Fruit fly (Drosophila melanogaster) whole organism, embryonic: ENCODE results near the gene RpS29.

Experiments
- Antp ChIP-seq: fragments of 200-800 bp; sonication (Bioruptor generic); optimal IDR thresholded peaks from 3 replicates; lab custom pipeline; 2016; ENCODE audit warnings: missing biosample characterization, missing genetic modification characterization
- Asciz ChIP-seq: fragments of 200-800 bp; sonication (Bioruptor generic); optimal IDR thresholded peaks from 2 replicates; lab custom pipeline; 2017; ENCODE audit warnings: missing biosample characterization, mild to moderate bottlenecking, missing genetic modification characterization, missing genetic modification reagents
- Bteb2 ChIP-seq: fragments of 200-800 bp; sonication (Bioruptor generic); optimal IDR thresholded peaks from 2 replicates; lab custom pipeline; 2016; ENCODE audit warnings: missing biosample characterization, missing genetic modification characterization
- CG10431 ChIP-seq: fragments of 200-800 bp; sonication (Bioruptor generic); optimal IDR thresholded peaks from 3 replicates; lab custom pipeline; 2018; ENCODE audit warnings: missing biosample characterization, mild to moderate bottlenecking, missing genetic modification characterization
- CG12391 ChIP-seq: fragments of 200-800 bp; sonication (Bioruptor generic); optimal IDR thresholded peaks from 3 replicates; lab custom pipeline; 2018; ENCODE audit warnings: missing biosample characterization, mild to moderate bottlenecking, missing genetic modification characterization, moderate library complexity
- CG13424 ChIP-seq: fragments of 200-800 bp; sonication (Bioruptor generic); optimal IDR thresholded peaks from 2 replicates; lab custom pipeline; 2019; ENCODE audit warnings: missing biosample characterization, mild to moderate bottlenecking, missing genetic modification characterization, moderate library complexity
- CG14710 ChIP-seq: fragments of 200-800 bp; sonication (Bioruptor generic); optimal IDR thresholded peaks from 3 replicates; lab custom pipeline; 2019; ENCODE audit warnings: missing biosample characterization, mild to moderate bottlenecking, missing genetic modification characterization, moderate library complexity
- CG15601 ChIP-seq: fragments of 200-800 bp; sonication (Bioruptor generic); optimal IDR thresholded peaks from 3 replicates; lab custom pipeline; 2019; ENCODE audit warnings: missing biosample characterization, mild to moderate bottlenecking, missing genetic modification characterization, moderate library complexity
- CG16813 ChIP-seq: fragments of 200-800 bp; sonication (Bioruptor generic); IDR thresholded peaks from 3 replicates; pipeline ENCODE4 v1.3.6; 2022; ENCODE audit warnings: missing biosample characterization, missing genetic modification characterization; ENCODE audit not compliant: partially characterized antibody
- CG16815 ChIP-seq: fragments of 200-800 bp; sonication (Bioruptor generic); optimal IDR thresholded peaks from 3 replicates; lab custom pipeline; 2017; ENCODE audit warnings: missing biosample characterization, mild to moderate bottlenecking, missing genetic modification characterization
- CG16863 ChIP-seq: fragments of 200-800 bp; sonication (Bioruptor generic); optimal IDR thresholded peaks from 3 replicates; lab custom pipeline; 2016; ENCODE audit warnings: missing biosample characterization, missing genetic modification characterization
- CG18619 ChIP-seq: fragments of 200-800 bp; sonication (Bioruptor generic); optimal IDR thresholded peaks from 3 replicates; lab custom pipeline; 2017; ENCODE audit warnings: missing biosample characterization, mild to moderate bottlenecking, missing genetic modification characterization
- CG18764 ChIP-seq: fragments of 200-800 bp; sonication (Bioruptor generic); optimal IDR thresholded peaks from 3 replicates; lab custom pipeline; 2016; ENCODE audit warnings: missing biosample characterization, missing genetic modification characterization
- CG2202 ChIP-seq: fragments of 200-800 bp; sonication (Bioruptor generic); optimal IDR thresholded peaks from 2 replicates; lab custom pipeline; 2018; ENCODE audit warnings: missing biosample characterization, mild to moderate bottlenecking, missing genetic modification characterization
- CG2875 ChIP-seq: fragments of 200-800 bp; sonication (Bioruptor generic); optimal IDR thresholded peaks from 2 replicates; lab custom pipeline; 2017; ENCODE audit warnings: missing biosample characterization, mild to moderate bottlenecking, missing genetic modification characterization, missing genetic modification reagents
- CG30403 ChIP-seq: fragments of 200-800 bp; sonication (Bioruptor generic); optimal IDR thresholded peaks from 3 replicates; lab custom pipeline; 2016; ENCODE audit warnings: missing biosample characterization, missing genetic modification characterization
- CG31388 ChIP-seq: fragments of 200-800 bp; sonication (Bioruptor generic); optimal IDR thresholded peaks from 2 replicates; lab custom pipeline; 2016; ENCODE audit warnings: missing biosample characterization, missing genetic modification characterization
- CG31441 ChIP-seq: fragments of 200-800 bp; sonication (Bioruptor generic); IDR thresholded peaks from 2 replicates; pipeline ENCODE4 v1.3.6; 2022; ENCODE audit warnings: missing biosample characterization, missing genetic modification characterization
- CG33213 ChIP-seq: fragments of 200-800 bp; sonication (Bioruptor generic); optimal IDR thresholded peaks from 3 replicates; lab custom pipeline; 2016; ENCODE audit warnings: missing biosample characterization, missing genetic modification characterization
- CG4328 ChIP-seq: fragments of 200-800 bp; sonication (Bioruptor generic); optimal IDR thresholded peaks from 3 replicates; lab custom pipeline; 2017; ENCODE audit warnings: missing biosample characterization, missing genetic modification reagents, missing genetic modification characterization
- CG4424 ChIP-seq: fragments of 200-800 bp; sonication (Bioruptor generic); optimal IDR thresholded peaks from 3 replicates; lab custom pipeline; 2016; ENCODE audit warnings: missing biosample characterization, missing genetic modification characterization
- CG4730 ChIP-seq: fragments of 200-800 bp; sonication (Bioruptor generic); IDR thresholded peaks from 2 replicates; pipeline ENCODE4 v1.3.6; 2022; ENCODE audit warnings: missing biosample characterization, missing genetic modification characterization
- CG4854 ChIP-seq: fragments of 200-800 bp; sonication (Bioruptor generic); optimal IDR thresholded peaks from 2 replicates; lab custom pipeline; 2016; ENCODE audit warnings: missing biosample characterization, missing genetic modification characterization, inconsistent platforms
- CG8359 ChIP-seq: fragments of 200-800 bp; sonication (Bioruptor generic); optimal IDR thresholded peaks from 2 replicates; lab custom pipeline; 2017; ENCODE audit warnings: missing biosample characterization, mild to moderate bottlenecking, missing genetic modification characterization, borderline replicate concordance
- CHES-1-like ChIP-seq: fragments of 200-800 bp; sonication (Bioruptor generic); optimal IDR thresholded peaks from 2 replicates; lab custom pipeline; 2016; ENCODE audit warnings: missing biosample characterization, missing genetic modification characterization
- Dek ChIP-seq: fragments of 200-800 bp; sonication (Bioruptor generic); optimal IDR thresholded peaks from 3 replicates; lab custom pipeline; 2019; ENCODE audit warnings: missing biosample characterization, mild to moderate bottlenecking, missing genetic modification characterization, moderate library complexity
- HLH54F ChIP-seq: fragments of 200-800 bp; sonication (Bioruptor generic); optimal IDR thresholded peaks from 3 replicates; lab custom pipeline; 2016; ENCODE audit warnings: missing biosample characterization, missing genetic modification characterization
- Hr3 ChIP-seq: fragments of 200-800 bp; sonication (Bioruptor generic); optimal IDR thresholded peaks from 3 replicates; lab custom pipeline; 2016; ENCODE audit warnings: missing biosample characterization, missing genetic modification characterization
- Myb ChIP-seq: fragments of 200-800 bp; sonication (Bioruptor generic); optimal IDR thresholded peaks from 2 replicates; lab custom pipeline; 2016; ENCODE audit warnings: missing biosample characterization, missing genetic modification characterization
- Oli ChIP-seq: fragments of 200-800 bp; sonication (Bioruptor generic); optimal IDR thresholded peaks from 2 replicates; lab custom pipeline; 2018; ENCODE audit warnings: missing biosample characterization, mild to moderate bottlenecking, missing genetic modification characterization, moderate library complexity
- PHDP ChIP-seq: fragments of 200-800 bp; sonication (Bioruptor generic); optimal IDR thresholded peaks from 3 replicates; lab custom pipeline; 2018; ENCODE audit warnings: missing biosample characterization, mild to moderate bottlenecking, missing genetic modification characterization, moderate library complexity
- Rx ChIP-seq: fragments of 200-800 bp; sonication (Bioruptor generic); IDR thresholded peaks from 2 replicates; pipeline ENCODE4 v1.3.6; 2022; ENCODE audit warnings: missing biosample characterization, missing genetic modification characterization
- Sry-β ChIP-seq: fragments of 200-800 bp; sonication (Bioruptor generic); optimal IDR thresholded peaks from 2 replicates; lab custom pipeline; 2018; ENCODE audit warnings: missing biosample characterization, mild to moderate bottlenecking, missing genetic modification characterization, moderate library complexity
- btn ChIP-seq: fragments of 200-800 bp; sonication (Bioruptor generic); optimal IDR thresholded peaks from 2 replicates; lab custom pipeline; 2016; ENCODE audit warnings: missing biosample characterization, missing genetic modification characterization
- crc ChIP-seq: fragments of 200-800 bp; sonication (Bioruptor generic); optimal IDR thresholded peaks from 2 replicates; lab custom pipeline; 2016; ENCODE audit warnings: missing biosample characterization, missing genetic modification characterization
- eve ChIP-seq, 2 experiments: fragments of >200 bp; optimal IDR thresholded peaks; 2 replicates each; lab custom pipeline; 2017; ENCODE audit warnings: missing biosample characterization in 2 of 2, missing genetic modification characterization in 2 of 2
- ftz-f1 ChIP-seq: fragments of 200-800 bp; sonication (Bioruptor generic); optimal IDR thresholded peaks from 2 replicates; lab custom pipeline; 2016; ENCODE audit warnings: missing biosample characterization, missing genetic modification characterization
- gcm ChIP-seq: fragments of 200-800 bp; sonication (Bioruptor generic); optimal IDR thresholded peaks from 2 replicates; lab custom pipeline; 2019; ENCODE audit warnings: missing biosample characterization, mild to moderate bottlenecking, missing genetic modification characterization, moderate library complexity
- ham ChIP-seq: fragments of 200-800 bp; sonication (Bioruptor generic); IDR thresholded peaks from 2 replicates; pipeline ENCODE4 v1.3.6; 2022; ENCODE audit warnings: missing biosample characterization, missing genetic modification characterization
- her ChIP-seq: fragments of 200-800 bp; sonication (Bioruptor generic); optimal IDR thresholded peaks from 2 replicates; lab custom pipeline; 2016; ENCODE audit warnings: missing biosample characterization, missing genetic modification characterization
- ind ChIP-seq: fragments of 200-800 bp; sonication (Bioruptor generic); optimal IDR thresholded peaks from 3 replicates; lab custom pipeline; 2016; ENCODE audit warnings: missing biosample characterization, missing genetic modification characterization
- luna ChIP-seq: fragments of 200-800 bp; sonication (Bioruptor generic); optimal IDR thresholded peaks from 2 replicates; lab custom pipeline; 2016; ENCODE audit warnings: missing biosample characterization, missing genetic modification characterization
- pb ChIP-seq: fragments of 200-800 bp; sonication (Bioruptor generic); optimal IDR thresholded peaks from 3 replicates; lab custom pipeline; 2016; ENCODE audit warnings: missing biosample characterization, missing genetic modification characterization
- pfk ChIP-seq: fragments of 200-800 bp; sonication (Bioruptor generic); optimal IDR thresholded peaks from 2 replicates; lab custom pipeline; 2018; ENCODE audit warnings: missing biosample characterization, mild to moderate bottlenecking, missing genetic modification characterization, moderate library complexity
- phol ChIP-seq: fragments of 200-800 bp; sonication (Bioruptor generic); optimal IDR thresholded peaks from 3 replicates; lab custom pipeline; 2018; ENCODE audit warnings: missing biosample characterization, mild to moderate bottlenecking, missing genetic modification characterization, moderate library complexity
- scrt ChIP-seq: fragments of 200-800 bp; sonication (Bioruptor generic); optimal IDR thresholded peaks from 2 replicates; lab custom pipeline; 2018; ENCODE audit warnings: missing biosample characterization, mild to moderate bottlenecking, missing genetic modification characterization, moderate library complexity
- slou ChIP-seq: fragments of 200-800 bp; sonication (Bioruptor generic); optimal IDR thresholded peaks from 3 replicates; lab custom pipeline; 2016; ENCODE audit warnings: missing biosample characterization, missing genetic modification characterization
- sr ChIP-seq: fragments of 200-800 bp; sonication (Bioruptor generic); IDR thresholded peaks from 3 replicates; pipeline ENCODE4 v1.3.6; 2022; ENCODE audit warnings: missing biosample characterization, missing genetic modification characterization
- toy ChIP-seq: fragments of 200-800 bp; sonication (Bioruptor generic); IDR thresholded peaks from 2 replicates; pipeline ENCODE4 v1.3.6; 2022; ENCODE audit warnings: missing biosample characterization, missing genetic modification characterization
- tup ChIP-seq: fragments of 200-800 bp; sonication (Bioruptor generic); optimal IDR thresholded peaks from 2 replicates; lab custom pipeline; 2016; ENCODE audit warnings: missing biosample characterization, mild to moderate bottlenecking, missing genetic modification characterization, moderate library complexity
- unpg ChIP-seq: fragments of 200-800 bp; sonication (Bioruptor generic); optimal IDR thresholded peaks from 3 replicates; lab custom pipeline; 2018; ENCODE audit warnings: missing biosample characterization, mild to moderate bottlenecking, missing genetic modification characterization, moderate library complexity

The RpS29 gene

DNA sequence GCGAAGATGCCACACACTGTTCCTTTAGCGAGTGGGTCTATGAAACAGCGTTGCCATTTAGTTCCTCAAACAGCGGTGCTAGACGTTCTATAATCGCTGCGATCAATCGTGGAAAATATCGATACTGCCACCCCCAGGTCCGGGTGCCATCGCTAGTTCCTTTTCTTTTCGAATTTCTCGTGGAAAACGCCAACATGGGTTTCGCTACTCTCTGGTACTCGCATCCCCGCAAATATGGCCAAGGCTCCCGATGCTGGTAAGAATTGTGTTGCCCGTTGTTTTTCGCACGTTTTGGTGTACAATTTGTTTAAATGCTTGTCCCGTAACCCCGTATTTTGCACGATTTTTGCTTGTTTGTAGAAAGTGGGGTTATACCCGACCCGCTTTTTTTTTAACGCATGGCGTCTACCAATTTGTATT lies at the start of gene RpS29 (continued):
- TF ChIP-seq Rx (GFP tag; lab: Robert Waterston, UW) (peak; percentile 73), her (GFP tag; lab: Kevin White, UChicago) (peak; percentile 89), CG16815 (GFP tag; lab: Kevin White, UChicago) (peak; percentile 2), Myb (GFP tag; lab: Kevin White, UChicago) (peak; percentile 94), pfk (GFP tag; lab: Kevin White, UChicago) (peak; percentile 77), eve (GFP tag; optimal IDR thresholded peaks at IDR 0.05; lab: Kevin White, UChicago) (no peak), CG12391 (peak; percentile 84), CG4854 (GFP tag; lab: Kevin White, UChicago) (peak; percentile 57), CG4730 (GFP tag; lab: Robert Waterston, UW) (peak; percentile 46; the same call in 1 of the 2 replicates), Dek (tag; lab: Kevin White, UChicago) (peak; percentile 77), CG15601 (tag; lab: Kevin White, UChicago) (peak; percentile 81), CG2875 (GFP tag; lab: Kevin White, UChicago) (peak; percentile 43), Sry-β (GFP tag; lab: Kevin White, UChicago) (peak; percentile 53), CHES-1-like (GFP tag; lab: Kevin White, UChicago) (peak; percentile 93), ftz-f1 (GFP tag; lab: Kevin White, UChicago) (peak; percentile 74), tup (GFP tag; lab: Kevin White, UChicago) (peak; percentile 45), unpg (GFP tag; lab: Kevin White, UChicago) (peak; percentile 66), Bteb2 (GFP tag; lab: Kevin White, UChicago) (peak; percentile 76), Hr3 (GFP tag; lab: Kevin White, UChicago) (peak; percentile 50), CG18764 (GFP tag; lab: Kevin White, UChicago) (peak; percentile 76), CG16863 (GFP tag; lab: Kevin White, UChicago) (peak; percentile 77), CG31441 (GFP tag; lab: Robert Waterston, UW) (peak; percentile 51; the same call in 1 of the 2 replicates), btn (no peak), pb (GFP tag; lab: Kevin White, UChicago) (peak; percentile 78), CG16813 (GFP tag; lab: Robert Waterston, UW) (peak; percentile 93), ind (GFP tag; lab: Kevin White, UChicago) (peak; percentile 83), CG8359 (GFP tag; lab: Kevin White, UChicago) (no peak), ham (GFP tag; lab: Robert Waterston, UW) (no peak), Antp (peak; percentile 91), CG4424 (peak; percentile 70)

dm6 chr3R:9730784-9731183 lies 47.1 kb upstream of the RpS29 start, which contains the start of gene FoxP:
Gene FoxP, minus strand, starts transcription at chr3R:9730872.
- peak; percentile 24 for TF ChIP-seq phol (tag; lab: Kevin White, UChicago)
- peak; percentile 25 for TF ChIP-seq CG14710
- no peak for TF ChIP-seq CG30403 (GFP tag; lab: Kevin White, UChicago)
- no peak for TF ChIP-seq sr
- TF ChIP-seq gcm (GFP tag; lab: Kevin White, UChicago) = no peak
- TF ChIP-seq CG33213 = no peak
- TF ChIP-seq toy (GFP tag; lab: Robert Waterston, UW) = no peak
- TF ChIP-seq CG2202 = no peak
- no peak for TF ChIP-seq Asciz (GFP tag; lab: Kevin White, UChicago)
- peak; percentile 19 for TF ChIP-seq PHDP
- TF ChIP-seq CG31388 (GFP tag; lab: Kevin White, UChicago) = no peak
- no peak for TF ChIP-seq CG18619 (GFP tag; lab: Kevin White, UChicago)
- TF ChIP-seq CG18764 (GFP tag; lab: Kevin White, UChicago) = peak; percentile 61
- peak; percentile 47 for TF ChIP-seq CG13424 (tag; lab: Kevin White, UChicago)
- no peak for TF ChIP-seq scrt
- no peak for TF ChIP-seq Oli (tag; lab: Kevin White, UChicago)
- TF ChIP-seq crc (GFP tag; lab: Kevin White, UChicago) = no peak
- no peak for TF ChIP-seq HLH54F (GFP tag; lab: Kevin White, UChicago)
- no peak for TF ChIP-seq CG4328
- no peak for TF ChIP-seq slou
- no peak for TF ChIP-seq luna
- TF ChIP-seq CG10431 (GFP tag; lab: Kevin White, UChicago) = no peak
